Fruit fly (Drosophila melanogaster) whole organism, embryonic: Measurements from ENCODE around the gene par-6.

ENCODE experiments used
- Adf1 ChIP-seq: fragments of 200-800 bp; sonication (Bioruptor generic); IDR thresholded peaks from 2 replicates; pipeline ENCODE4 v1.3.6; 2022; ENCODE audit warnings: missing biosample characterization, missing genetic modification characterization
- CG10267 ChIP-seq: fragments of 200-800 bp; sonication (Bioruptor generic); optimal IDR thresholded peaks from 2 replicates; lab custom pipeline; 2018; ENCODE audit warnings: missing biosample characterization, mild to moderate bottlenecking, missing genetic modification characterization, moderate library complexity
- CG12155 ChIP-seq: fragments of 200-800 bp; sonication (Bioruptor generic); optimal IDR thresholded peaks from 3 replicates; lab custom pipeline; 2016; ENCODE audit warnings: missing biosample characterization, missing genetic modification characterization
- CG12942 ChIP-seq: fragments of 200-800 bp; sonication (Bioruptor generic); optimal IDR thresholded peaks from 3 replicates; lab custom pipeline; 2016; ENCODE audit warnings: missing biosample characterization, missing genetic modification characterization
- CG14860 ChIP-seq: fragments of 200-800 bp; sonication (Bioruptor generic); IDR thresholded peaks from 3 replicates; pipeline ENCODE4 v1.3.6; 2022; ENCODE audit warnings: missing biosample characterization, missing genetic modification characterization; ENCODE audit not compliant: partially characterized antibody
- CG15601 ChIP-seq: fragments of 200-800 bp; sonication (Bioruptor generic); optimal IDR thresholded peaks from 3 replicates; lab custom pipeline; 2019; ENCODE audit warnings: missing biosample characterization, mild to moderate bottlenecking, missing genetic modification characterization, moderate library complexity
- CG16815 ChIP-seq: fragments of 200-800 bp; sonication (Bioruptor generic); optimal IDR thresholded peaks from 3 replicates; lab custom pipeline; 2017; ENCODE audit warnings: missing biosample characterization, mild to moderate bottlenecking, missing genetic modification characterization
- CG17328 ChIP-seq: fragments of 200-800 bp; sonication (Bioruptor generic); IDR thresholded peaks from 2 replicates; pipeline ENCODE4 v1.3.6; 2022; ENCODE audit warnings: missing biosample characterization, missing genetic modification characterization
- CG17385 ChIP-seq: fragments of 200-800 bp; sonication (Bioruptor generic); optimal IDR thresholded peaks from 3 replicates; lab custom pipeline; 2018; ENCODE audit warnings: missing biosample characterization, mild to moderate bottlenecking, missing genetic modification characterization
- CG2116 ChIP-seq: fragments of 200-800 bp; sonication (Bioruptor generic); optimal IDR thresholded peaks from 3 replicates; lab custom pipeline; 2018; ENCODE audit warnings: missing biosample characterization, mild to moderate bottlenecking, missing genetic modification characterization
- CG3281 ChIP-seq: fragments of 200-800 bp; sonication (Bioruptor generic); optimal IDR thresholded peaks from 3 replicates; lab custom pipeline; 2017; ENCODE audit warnings: missing biosample characterization, mild to moderate bottlenecking, missing genetic modification characterization
- CG33213 ChIP-seq: fragments of 200-800 bp; sonication (Bioruptor generic); optimal IDR thresholded peaks from 3 replicates; lab custom pipeline; 2016; ENCODE audit warnings: missing biosample characterization, missing genetic modification characterization
- CG4707 ChIP-seq: fragments of 200-800 bp; sonication (Bioruptor generic); optimal IDR thresholded peaks from 2 replicates; lab custom pipeline; 2018; ENCODE audit warnings: missing biosample characterization, mild to moderate bottlenecking, missing genetic modification characterization, moderate library complexity
- CG4730 ChIP-seq: fragments of 200-800 bp; sonication (Bioruptor generic); IDR thresholded peaks from 2 replicates; pipeline ENCODE4 v1.3.6; 2022; ENCODE audit warnings: missing biosample characterization, missing genetic modification characterization
- CG6175 ChIP-seq: fragments of 200-800 bp; sonication (Bioruptor generic); IDR thresholded peaks from 3 replicates; pipeline ENCODE4 v1.3.6; 2022; ENCODE audit warnings: missing biosample characterization, missing genetic modification characterization
- CG6683 ChIP-seq: fragments of 200-800 bp; sonication (Bioruptor generic); optimal IDR thresholded peaks from 2 replicates; lab custom pipeline; 2017; ENCODE audit warnings: missing biosample characterization, mild to moderate bottlenecking, missing genetic modification characterization, missing genetic modification reagents
- CG6854 ChIP-seq: fragments of 200-800 bp; sonication (Bioruptor generic); optimal IDR thresholded peaks from 3 replicates; lab custom pipeline; 2017; ENCODE audit warnings: missing biosample characterization, mild to moderate bottlenecking, missing genetic modification characterization
- CG7556 ChIP-seq: fragments of 200-800 bp; sonication (Bioruptor generic); optimal IDR thresholded peaks from 2 replicates; lab custom pipeline; 2017; ENCODE audit warnings: missing biosample characterization, mild to moderate bottlenecking, missing genetic modification characterization
- CHES-1-like ChIP-seq: fragments of 200-800 bp; sonication (Bioruptor generic); optimal IDR thresholded peaks from 2 replicates; lab custom pipeline; 2016; ENCODE audit warnings: missing biosample characterization, missing genetic modification characterization
- CoRest ChIP-seq: fragments of 200-800 bp; sonication (Bioruptor generic); optimal IDR thresholded peaks from 3 replicates; lab custom pipeline; 2018; ENCODE audit warnings: missing biosample characterization, mild to moderate bottlenecking, missing genetic modification characterization, moderate library complexity
- Dref ChIP-seq: fragments of 200-800 bp; sonication (Bioruptor generic); IDR thresholded peaks from 2 replicates; pipeline ENCODE4 v1.3.6; 2022; ENCODE audit warnings: missing biosample characterization, missing genetic modification characterization
- Ets65A ChIP-seq: fragments of 200-800 bp; sonication (Bioruptor generic); peaks from one replicate; lab custom pipeline; 2016; ENCODE audit warnings: missing biosample characterization, missing genetic modification characterization
- Fer3 ChIP-seq: fragments of 200-800 bp; sonication (Bioruptor generic); optimal IDR thresholded peaks from 2 replicates; lab custom pipeline; 2018; ENCODE audit warnings: missing biosample characterization, mild to moderate bottlenecking, missing genetic modification characterization, moderate library complexity
- H15 ChIP-seq: fragments of 200-800 bp; sonication (Bioruptor generic); IDR thresholded peaks from 3 replicates; pipeline ENCODE4 v1.3.6; 2022; ENCODE audit warnings: missing biosample characterization, missing genetic modification characterization
- Hr39 ChIP-seq: fragments of >200 bp; optimal IDR thresholded peaks from 2 replicates; lab custom pipeline; 2017
- Hr51 ChIP-seq, 2 experiments: fragments of 200-800 bp; sonication (Bioruptor generic); optimal IDR thresholded peaks; 2 replicates in 1 of 2; 3 replicates in 1 of 2; lab custom pipeline; 2016 to 2018; ENCODE audit warnings: missing biosample characterization in 2 of 2, missing genetic modification characterization in 2 of 2, mild to moderate bottlenecking in 1 of 2, moderate library complexity in 1 of 2
- Nf-YB ChIP-seq: fragments of 200-800 bp; sonication (Bioruptor generic); optimal IDR thresholded peaks from 3 replicates; lab custom pipeline; 2019; ENCODE audit warnings: missing biosample characterization, mild to moderate bottlenecking, missing genetic modification characterization, moderate library complexity
- Nf-YC ChIP-seq: fragments of 200-800 bp; optimal IDR thresholded peaks from 3 replicates; lab custom pipeline; 2019; ENCODE audit warnings: missing biosample characterization, mild to moderate bottlenecking, missing genetic modification characterization, moderate library complexity
- Opbp ChIP-seq: fragments of 200-800 bp; sonication (Bioruptor generic); IDR thresholded peaks from 3 replicates; pipeline ENCODE4 v1.3.6; 2022; ENCODE audit warnings: missing biosample characterization, missing genetic modification characterization; ENCODE audit not compliant: partially characterized antibody
- Tbp ChIP-seq: fragments of >200 bp; optimal IDR thresholded peaks from 2 replicates; lab custom pipeline; 2018; ENCODE audit warnings: missing biosample characterization, missing genetic modification characterization
- Vsx1 ChIP-seq: fragments of 200-800 bp; sonication (Bioruptor generic); optimal IDR thresholded peaks from 2 replicates; lab custom pipeline; 2017; ENCODE audit warnings: missing biosample characterization, mild to moderate bottlenecking, missing genetic modification characterization, missing genetic modification reagents
- ap ChIP-seq: fragments of 200-800 bp; sonication (Bioruptor generic); IDR thresholded peaks from 2 replicates; pipeline ENCODE4 v1.3.6; 2022; ENCODE audit warnings: missing biosample characterization, missing genetic modification characterization
- bigmax ChIP-seq: fragments of 200-800 bp; sonication (Bioruptor generic); optimal IDR thresholded peaks from 2 replicates; lab custom pipeline; 2018; ENCODE audit warnings: missing biosample characterization, mild to moderate bottlenecking, missing genetic modification characterization
- cad ChIP-seq: fragments of >200 bp; optimal IDR thresholded peaks from 2 replicates; lab custom pipeline; 2017; ENCODE audit warnings: missing biosample characterization, missing genetic modification characterization
- crc ChIP-seq: fragments of 200-800 bp; sonication (Bioruptor generic); optimal IDR thresholded peaks from 2 replicates; lab custom pipeline; 2016; ENCODE audit warnings: missing biosample characterization, missing genetic modification characterization
- crol ChIP-seq: fragments of 200-800 bp; sonication (Bioruptor generic); IDR thresholded peaks from 2 replicates; pipeline ENCODE4 v1.3.6; 2022; ENCODE audit warnings: missing biosample characterization, missing genetic modification characterization
- dan ChIP-seq: fragments of 200-800 bp; sonication (Bioruptor generic); IDR thresholded peaks from 2 replicates; pipeline ENCODE4 v1.3.6; 2022; ENCODE audit warnings: missing biosample characterization, missing genetic modification characterization
- eyg ChIP-seq: fragments of 200-800 bp; sonication (Bioruptor generic); optimal IDR thresholded peaks from 3 replicates; lab custom pipeline; 2016; ENCODE audit warnings: missing biosample characterization, missing genetic modification characterization
- gsb ChIP-seq: fragments of 200-800 bp; sonication (Bioruptor generic); IDR thresholded peaks from 2 replicates; pipeline ENCODE4 v1.3.6; 2022; ENCODE audit warnings: missing biosample characterization, missing genetic modification characterization
- insv ChIP-seq, 2 experiments: fragments of 200-800 bp; sonication (Bioruptor generic); optimal IDR thresholded peaks; 3 replicates each; lab custom pipeline; 2016 to 2018; ENCODE audit warnings: missing biosample characterization in 2 of 2, missing genetic modification characterization in 2 of 2
- kay ChIP-seq: fragments of 200-800 bp; sonication (Bioruptor generic); optimal IDR thresholded peaks from 2 replicates; lab custom pipeline; 2016; ENCODE audit warnings: missing biosample characterization, missing genetic modification characterization
- luna ChIP-seq: fragments of 200-800 bp; sonication (Bioruptor generic); optimal IDR thresholded peaks from 2 replicates; lab custom pipeline; 2016; ENCODE audit warnings: missing biosample characterization, missing genetic modification characterization
- maf-S ChIP-seq: fragments of 200-800 bp; sonication (Bioruptor generic); optimal IDR thresholded peaks from 2 replicates; lab custom pipeline; 2016; ENCODE audit warnings: missing biosample characterization, missing genetic modification characterization
- pum ChIP-seq: fragments of 200-800 bp; sonication (Bioruptor generic); optimal IDR thresholded peaks from 2 replicates; lab custom pipeline; 2016; ENCODE audit warnings: missing biosample characterization, missing genetic modification characterization
- pzg ChIP-seq: fragments of 200-800 bp; sonication (Bioruptor generic); optimal IDR thresholded peaks from 3 replicates; lab custom pipeline; 2018; ENCODE audit warnings: missing biosample characterization, mild to moderate bottlenecking, missing genetic modification characterization, moderate library complexity
- repo ChIP-seq: fragments of 200-800 bp; sonication (Bioruptor generic); optimal IDR thresholded peaks from 2 replicates; lab custom pipeline; 2016; ENCODE audit warnings: missing biosample characterization, missing genetic modification characterization
- scrt ChIP-seq: fragments of 200-800 bp; sonication (Bioruptor generic); optimal IDR thresholded peaks from 2 replicates; lab custom pipeline; 2018; ENCODE audit warnings: missing biosample characterization, mild to moderate bottlenecking, missing genetic modification characterization, moderate library complexity
- sens ChIP-seq: fragments of 200-800 bp; sonication (Bioruptor generic); peaks from one replicate; lab custom pipeline; 2016; ENCODE audit warnings: missing biosample characterization, missing genetic modification characterization
- sima ChIP-seq: fragments of 200-800 bp; sonication (Bioruptor generic); optimal IDR thresholded peaks from 2 replicates; lab custom pipeline; 2016; ENCODE audit warnings: missing biosample characterization, missing genetic modification characterization
- sr ChIP-seq: fragments of 200-800 bp; sonication (Bioruptor generic); IDR thresholded peaks from 3 replicates; pipeline ENCODE4 v1.3.6; 2022; ENCODE audit warnings: missing biosample characterization, missing genetic modification characterization
- tll ChIP-seq, 2 experiments: fragments of 200-800 bp in 1 of 2; fragments of >200 bp in 1 of 2; sonication (Bioruptor generic) in 1 of 2; optimal IDR thresholded peaks; 2 replicates each; lab custom pipeline; 2017 to 2019; ENCODE audit warnings: missing biosample characterization in 2 of 2, missing genetic modification characterization in 2 of 2, mild to moderate bottlenecking in 1 of 2, moderate library complexity in 1 of 2
- zfh1 ChIP-seq: fragments of 200-800 bp; sonication (Bioruptor generic); IDR thresholded peaks from 3 replicates; pipeline ENCODE4 v1.3.6; 2022; ENCODE audit warnings: missing biosample characterization, missing genetic modification characterization

par-6 gene

dm6 chrX:17726551-17727180, 23.5 kb downstream of the par-6 start:
- no peak for TF ChIP-seq crol
- no peak for TF ChIP-seq eyg (GFP tag; lab: Kevin White, UChicago)
- TF ChIP-seq Tbp (GFP tag; lab: Kevin White, UChicago), result no peak
- TF ChIP-seq CG3281 (GFP tag; lab: Kevin White, UChicago), result peak; percentile 52
- TF ChIP-seq CG33213 (GFP tag; lab: Kevin White, UChicago), result no peak
- TF ChIP-seq sr (GFP tag; lab: Robert Waterston, UW), result no peak
- no peak for TF ChIP-seq CoRest (tag; lab: Kevin White, UChicago)
- TF ChIP-seq Dref (GFP tag; lab: Robert Waterston, UW), result no peak
- TF ChIP-seq CG6854 (GFP tag; lab: Kevin White, UChicago), result no peak
- TF ChIP-seq H15 (GFP tag; lab: Robert Waterston, UW), result no peak
- peak; percentile 33; the same call in 1 of the 2 replicates for TF ChIP-seq ap (GFP tag; lab: Robert Waterston, UW)
- no peak for TF ChIP-seq CG14860 (GFP tag; lab: Robert Waterston, UW)
- no peak for TF ChIP-seq CG2116 (GFP tag; lab: Kevin White, UChicago)
- no peak for TF ChIP-seq Ets65A (GFP tag; lab: Kevin White, UChicago)
- TF ChIP-seq CG12942 (GFP tag; lab: Kevin White, UChicago), result no peak
- no peak for TF ChIP-seq gsb
- TF ChIP-seq Hr51 (GFP tag; optimal IDR thresholded peaks at IDR 0.05; lab: Kevin White, UChicago), result peak in 1 of 2 experiments; percentile 30
- TF ChIP-seq crc (GFP tag; lab: Kevin White, UChicago), result no peak
- no peak for TF ChIP-seq Adf1 (GFP tag; lab: Robert Waterston, UW)
- no peak for TF ChIP-seq CG15601
- TF ChIP-seq insv (GFP tag; optimal IDR thresholded peaks at IDR 0.05; lab: Kevin White, UChicago), result no peak
- no peak for TF ChIP-seq bigmax (GFP tag; lab: Kevin White, UChicago)
- 0 out of 2 replicates have a peak, but pooled peaks have one; percentile 28 for TF ChIP-seq CG17328 (GFP tag; lab: Robert Waterston, UW)
- TF ChIP-seq sima (GFP tag; lab: Kevin White, UChicago), result no peak
- TF ChIP-seq Nf-YB (GFP tag; lab: Kevin White, UChicago), result no peak
- no peak for TF ChIP-seq pzg (GFP tag; lab: Kevin White, UChicago)
- peak; percentile 85 for TF ChIP-seq sens (GFP tag; lab: Kevin White, UChicago)
- TF ChIP-seq luna, result no peak
- TF ChIP-seq Fer3 (tag; lab: Kevin White, UChicago), result peak; percentile 45
- TF ChIP-seq CG12155, result peak; percentile 6
- no peak for TF ChIP-seq zfh1 (GFP tag; lab: Robert Waterston, UW)
- TF ChIP-seq cad, result no peak
- no peak for TF ChIP-seq CG4707 (GFP tag; lab: Kevin White, UChicago)
- TF ChIP-seq dan (GFP tag; lab: Robert Waterston, UW), result no peak
- no peak for TF ChIP-seq repo (GFP tag; lab: Kevin White, UChicago)
- peak; percentile 31 for TF ChIP-seq CG10267 (tag; lab: Kevin White, UChicago)
- TF ChIP-seq CG16815 (GFP tag; lab: Kevin White, UChicago), result no peak
- TF ChIP-seq Hr39 (lab: Kevin White, UChicago), result no peak
- no peak for TF ChIP-seq CG6683 (GFP tag; lab: Kevin White, UChicago)
- TF ChIP-seq CG17385 (GFP tag; lab: Kevin White, UChicago), result no peak
- no peak for TF ChIP-seq Vsx1 (GFP tag; lab: Kevin White, UChicago)
- no peak for TF ChIP-seq CG6175 (GFP tag; lab: Robert Waterston, UW)
- TF ChIP-seq tll (GFP tag; optimal IDR thresholded peaks at IDR 0.05; lab: Kevin White, UChicago), result no peak
- TF ChIP-seq CG4730 (GFP tag; lab: Robert Waterston, UW), result no peak
- TF ChIP-seq kay, result no peak
- no peak for TF ChIP-seq maf-S (GFP tag; lab: Kevin White, UChicago)
- no peak for TF ChIP-seq pum
- no peak for TF ChIP-seq CG7556 (GFP tag; lab: Kevin White, UChicago)
- no peak for TF ChIP-seq CHES-1-like (GFP tag; lab: Kevin White, UChicago)
- no peak for TF ChIP-seq Opbp
- TF ChIP-seq Nf-YC (tag; lab: Kevin White, UChicago), result peak; percentile 30
- peak; percentile 1 for TF ChIP-seq scrt (GFP tag; lab: Kevin White, UChicago)
